Worm (Caenorhabditis elegans): ENCODE data around the gene T19D12.6.

DNA sequence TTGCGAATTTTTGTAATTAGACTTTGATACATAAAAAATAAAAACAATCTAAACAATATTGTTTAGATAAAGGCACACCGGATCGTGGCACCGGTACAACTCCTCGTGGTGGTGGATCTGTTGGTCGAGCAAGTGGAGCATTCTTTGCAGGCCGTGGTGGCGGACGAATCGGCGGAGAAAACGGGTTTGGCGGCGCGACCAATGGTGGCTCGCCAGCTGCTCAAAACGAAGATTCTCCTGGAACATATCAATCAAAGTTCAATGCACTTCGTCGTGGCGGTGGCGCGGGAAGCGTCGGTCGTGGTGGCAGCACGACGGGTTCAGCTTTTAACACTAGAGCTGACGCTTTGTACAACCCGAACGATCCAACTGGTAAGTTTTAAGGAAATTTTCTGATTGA is 43.0 kb upstream of the T19D12.6 start:
- TF ChIP-seq ama-1 (optimal IDR thresholded peaks at IDR 0.05) (no peak), nhr-11 (tag; optimal IDR thresholded peaks at IDR 0.05) (no peak), ceh-6 (GFP tag; optimal IDR thresholded peaks at IDR 0.05) (no peak), unc-42 (tag; optimal IDR thresholded peaks at IDR 0.05) (no peak), fkh-10 (GFP tag; optimal IDR thresholded peaks at IDR 0.05) (no peak), pqm-1 (tag; optimal IDR thresholded peaks at IDR 0.05) (no peak), C38D4.7 (GFP tag; optimal IDR thresholded peaks at IDR 0.05) (no peak), pha-4 (tag; optimal IDR thresholded peaks at IDR 0.05) (no peak), dmd-4 (tag; optimal IDR thresholded peaks at IDR 0.05; ENCODE audit: borderline replicate concordance) (no peak), hlh-15 (tag; optimal IDR thresholded peaks at IDR 0.05) (no peak), sox-4 (tag; optimal IDR thresholded peaks at IDR 0.05) (no peak), eyg-1 (tag; optimal IDR thresholded peaks at IDR 0.05) (no peak)
